Fruit fly (Drosophila melanogaster) whole organism, embryonic: ENCODE measurements around the gene spg.

ENCODE experiments used
- ATbp ChIP-seq: fragments of 200-800 bp; sonication (Bioruptor generic); optimal IDR thresholded peaks from 2 replicates; lab custom pipeline; 2017; ENCODE audit warnings: missing biosample characterization, mild to moderate bottlenecking, missing genetic modification characterization, missing genetic modification reagents
- Atf3 ChIP-seq: fragments of 200-800 bp; sonication (Bioruptor generic); optimal IDR thresholded peaks from 3 replicates; lab custom pipeline; 2016; ENCODE audit warnings: missing biosample characterization, missing genetic modification characterization
- Atf6 ChIP-seq: fragments of 200-800 bp; sonication (Bioruptor generic); IDR thresholded peaks from 2 replicates; pipeline ENCODE4 v1.3.6; 2022; ENCODE audit warnings: missing biosample characterization, missing genetic modification characterization
- Blimp-1 ChIP-seq: fragments of 200-800 bp; sonication (Bioruptor generic); optimal IDR thresholded peaks from 3 replicates; lab custom pipeline; 2018; ENCODE audit warnings: missing biosample characterization, missing genetic modification characterization, mild to moderate bottlenecking, moderate library complexity, missing genetic modification reagents
- BtbVII ChIP-seq: fragments of 200-800 bp; sonication (Bioruptor generic); optimal IDR thresholded peaks from 3 replicates; lab custom pipeline; 2017; ENCODE audit warnings: missing biosample characterization, mild to moderate bottlenecking, missing genetic modification characterization
- CG10565 ChIP-seq: fragments of 200-800 bp; sonication (Bioruptor generic); optimal IDR thresholded peaks from 3 replicates; lab custom pipeline; 2016; ENCODE audit warnings: missing biosample characterization, mild to moderate bottlenecking, missing genetic modification characterization
- CG11695 ChIP-seq: fragments of 200-800 bp; sonication (Bioruptor generic); IDR thresholded peaks from 3 replicates; pipeline ENCODE4 v1.3.6; 2022; ENCODE audit warnings: missing biosample characterization, missing genetic modification characterization
- CG12071 ChIP-seq: fragments of 200-800 bp; sonication (Bioruptor generic); optimal IDR thresholded peaks from 3 replicates; lab custom pipeline; 2018; ENCODE audit warnings: missing biosample characterization, mild to moderate bottlenecking, missing genetic modification characterization
- CG12391 ChIP-seq: fragments of 200-800 bp; sonication (Bioruptor generic); optimal IDR thresholded peaks from 3 replicates; lab custom pipeline; 2018; ENCODE audit warnings: missing biosample characterization, mild to moderate bottlenecking, missing genetic modification characterization, moderate library complexity
- CG15011 ChIP-seq: fragments of 200-800 bp; sonication (Bioruptor generic); optimal IDR thresholded peaks from 3 replicates; lab custom pipeline; 2018; ENCODE audit warnings: missing biosample characterization, mild to moderate bottlenecking, missing genetic modification characterization
- CG2129 ChIP-seq: fragments of 200-800 bp; sonication (Bioruptor generic); IDR thresholded peaks from 2 replicates; pipeline ENCODE4 v1.3.6; 2022; ENCODE audit warnings: missing biosample characterization, missing genetic modification characterization; ENCODE audit not compliant: partially characterized antibody
- CG2712 ChIP-seq: fragments of 200-800 bp; optimal IDR thresholded peaks from 3 replicates; lab custom pipeline; 2019; ENCODE audit warnings: missing biosample characterization, mild to moderate bottlenecking, missing genetic modification characterization, moderate library complexity
- CG2875 ChIP-seq: fragments of 200-800 bp; sonication (Bioruptor generic); optimal IDR thresholded peaks from 2 replicates; lab custom pipeline; 2017; ENCODE audit warnings: missing biosample characterization, mild to moderate bottlenecking, missing genetic modification characterization, missing genetic modification reagents
- CG4360 ChIP-seq: fragments of 200-800 bp; sonication (Bioruptor generic); IDR thresholded peaks from 2 replicates; pipeline ENCODE4 v1.3.6; 2022; ENCODE audit warnings: missing biosample characterization, missing genetic modification characterization
- CG6689 ChIP-seq: fragments of 200-800 bp; sonication (Bioruptor generic); IDR thresholded peaks from 2 replicates; pipeline ENCODE4 v1.3.6; 2022; ENCODE audit warnings: missing biosample characterization, missing genetic modification characterization
- CG7963 ChIP-seq: fragments of 200-800 bp; sonication (Bioruptor generic); IDR thresholded peaks from 3 replicates; pipeline ENCODE4 v1.3.6; 2022; ENCODE audit warnings: missing biosample characterization, missing genetic modification characterization; ENCODE audit not compliant: partially characterized antibody
- CG8478 ChIP-seq: fragments of >200 bp; optimal IDR thresholded peaks from 2 replicates; lab custom pipeline; 2018
- CG9609 ChIP-seq: fragments of 200-800 bp; sonication (Bioruptor generic); optimal IDR thresholded peaks from 3 replicates; lab custom pipeline; 2016; ENCODE audit warnings: missing biosample characterization, missing genetic modification characterization
- CkIIα-i1 ChIP-seq: fragments of 200-800 bp; sonication (Bioruptor generic); IDR thresholded peaks from 2 replicates; pipeline ENCODE4 v1.3.6; 2022; ENCODE audit warnings: missing biosample characterization, missing genetic modification characterization
- D ChIP-seq, 2 experiments: fragments of 200-800 bp in 1 of 2; fragments of >200 bp in 1 of 2; sonication (Bioruptor generic) in 1 of 2; optimal IDR thresholded peaks; 2 replicates in 1 of 2; 3 replicates in 1 of 2; lab custom pipeline; 2017; ENCODE audit warnings: mild to moderate bottlenecking in 1 of 2, missing biosample characterization in 1 of 2, missing genetic modification characterization in 1 of 2, missing genetic modification reagents in 1 of 2
- D19A ChIP-seq: fragments of 200-800 bp; optimal IDR thresholded peaks from 3 replicates; lab custom pipeline; 2019; ENCODE audit warnings: missing biosample characterization, mild to moderate bottlenecking, missing genetic modification characterization, moderate library complexity
- Dek ChIP-seq: fragments of 200-800 bp; sonication (Bioruptor generic); optimal IDR thresholded peaks from 3 replicates; lab custom pipeline; 2019; ENCODE audit warnings: missing biosample characterization, mild to moderate bottlenecking, missing genetic modification characterization, moderate library complexity
- Doc2 ChIP-seq: fragments of 200-800 bp; sonication (Bioruptor generic); IDR thresholded peaks from 2 replicates; pipeline ENCODE4 v1.3.6; 2022; ENCODE audit warnings: missing biosample characterization, missing genetic modification characterization
- Doc3 ChIP-seq: fragments of 200-800 bp; sonication (Bioruptor generic); IDR thresholded peaks from 3 replicates; pipeline ENCODE4 v1.3.6; 2022; ENCODE audit warnings: missing biosample characterization, missing genetic modification characterization; ENCODE audit not compliant: partially characterized antibody
- GATAe ChIP-seq: fragments of 200-800 bp; sonication (Bioruptor generic); conservative IDR thresholded peaks from 2 replicates; pipeline ENCODE4 v1.3.6; 2022; ENCODE audit warnings: missing biosample characterization, missing genetic modification characterization
- Gug ChIP-seq: fragments of 200-800 bp; sonication (Bioruptor generic); IDR thresholded peaks from 4 replicates; pipeline ENCODE4 v1.3.6; 2022; ENCODE audit warnings: missing biosample characterization, missing genetic modification characterization
- Mes4 ChIP-seq: fragments of 200-800 bp; sonication (Bioruptor generic); optimal IDR thresholded peaks from 2 replicates; lab custom pipeline; 2016; ENCODE audit warnings: missing biosample characterization, missing genetic modification characterization
- NK7.1 ChIP-seq: fragments of 200-800 bp; sonication (Bioruptor generic); optimal IDR thresholded peaks from 3 replicates; lab custom pipeline; 2016; ENCODE audit warnings: missing biosample characterization, missing genetic modification characterization
- Neu2 ChIP-seq: fragments of 200-800 bp; sonication (Bioruptor generic); optimal IDR thresholded peaks from 3 replicates; lab custom pipeline; 2016; ENCODE audit warnings: missing biosample characterization, missing genetic modification characterization, borderline replicate concordance
- Sry-δ ChIP-seq: fragments of 200-800 bp; sonication (Bioruptor generic); optimal IDR thresholded peaks from 2 replicates; lab custom pipeline; 2016; ENCODE audit warnings: missing biosample characterization, missing genetic modification characterization
- YL-1 ChIP-seq: fragments of 200-800 bp; sonication (Bioruptor generic); optimal IDR thresholded peaks from 3 replicates; lab custom pipeline; 2017; ENCODE audit warnings: missing biosample characterization, mild to moderate bottlenecking, missing genetic modification characterization
- ab ChIP-seq: fragments of 200-800 bp; sonication (Bioruptor generic); optimal IDR thresholded peaks from 2 replicates; lab custom pipeline; 2016; ENCODE audit warnings: missing biosample characterization, missing genetic modification characterization
- bowl ChIP-seq: fragments of 200-800 bp; sonication (Bioruptor generic); IDR thresholded peaks from 2 replicates; pipeline ENCODE4 v1.3.6; 2022; ENCODE audit warnings: missing biosample characterization, missing genetic modification characterization
- chinmo ChIP-seq: fragments of 200-800 bp; sonication (Bioruptor generic); IDR thresholded peaks from 4 replicates; pipeline ENCODE4 v1.3.6; 2022; ENCODE audit warnings: missing biosample characterization, missing genetic modification characterization; ENCODE audit not compliant: partially characterized antibody
- corto ChIP-seq: fragments of 200-800 bp; sonication (Bioruptor generic); optimal IDR thresholded peaks from 2 replicates; lab custom pipeline; 2016; ENCODE audit warnings: missing biosample characterization, mild to moderate bottlenecking, missing genetic modification characterization, moderate library complexity
- crc ChIP-seq: fragments of 200-800 bp; sonication (Bioruptor generic); optimal IDR thresholded peaks from 2 replicates; lab custom pipeline; 2016; ENCODE audit warnings: missing biosample characterization, missing genetic modification characterization
- crp ChIP-seq, 2 experiments: fragments of 200-800 bp; sonication (Bioruptor generic); optimal IDR thresholded peaks; 2 replicates in 1 of 2; 3 replicates in 1 of 2; lab custom pipeline; 2017; ENCODE audit warnings: missing biosample characterization in 2 of 2, missing genetic modification characterization in 2 of 2, mild to moderate bottlenecking in 1 of 2, moderate library complexity in 1 of 2
- dm ChIP-seq: fragments of 200-800 bp; sonication (Bioruptor generic); optimal IDR thresholded peaks from 3 replicates; lab custom pipeline; 2016; ENCODE audit warnings: missing biosample characterization, missing genetic modification characterization
- knrl ChIP-seq: fragments of 200-800 bp; sonication (Bioruptor generic); IDR thresholded peaks from 3 replicates; pipeline ENCODE4 v1.3.6; 2022; ENCODE audit warnings: missing biosample characterization, missing genetic modification characterization; ENCODE audit not compliant: partially characterized antibody
- lola ChIP-seq, 3 experiments: fragments of >200 bp in 2 of 3; fragments of 200-800 bp in 1 of 3; sonication (Bioruptor generic) in 1 of 3; optimal IDR thresholded peaks; 2 replicates each; lab custom pipeline; 2017 to 2019; ENCODE audit warnings: missing biosample characterization in 3 of 3, missing genetic modification characterization in 3 of 3, mild to moderate bottlenecking in 1 of 3, moderate library complexity in 1 of 3
- lov ChIP-seq, 2 experiments: fragments of 200-800 bp in 1 of 2; fragments of >200 bp in 1 of 2; sonication (Bioruptor generic) in 1 of 2; IDR thresholded peaks in 1 of 2; optimal IDR thresholded peaks in 1 of 2; 2 replicates in 1 of 2; 3 replicates in 1 of 2; pipeline versions ENCODE4 v1.3.6 to Lab custom; 2017 to 2022; ENCODE audit warnings: missing biosample characterization in 1 of 2, missing genetic modification characterization in 1 of 2
- nerfin-2 ChIP-seq: fragments of 200-800 bp; sonication (Bioruptor generic); IDR thresholded peaks from 2 replicates; pipeline ENCODE4 v1.3.6; 2022; ENCODE audit warnings: missing biosample characterization, missing genetic modification characterization; ENCODE audit not compliant: partially characterized antibody
- otp ChIP-seq: fragments of 200-800 bp; sonication (Bioruptor generic); IDR thresholded peaks from 3 replicates; pipeline ENCODE4, ENCODE4 v1.3.6; 2022; ENCODE audit warnings: missing biosample characterization, missing genetic modification characterization
- so ChIP-seq: fragments of 200-800 bp; sonication (Bioruptor generic); IDR thresholded peaks from 3 replicates; pipeline ENCODE4 v1.3.6; 2022; ENCODE audit warnings: missing biosample characterization, missing genetic modification characterization
- stc ChIP-seq: fragments of 200-800 bp; sonication (Bioruptor generic); IDR thresholded peaks from 2 replicates; pipeline ENCODE4 v1.3.6; 2022; ENCODE audit warnings: missing biosample characterization, missing genetic modification characterization
- sug ChIP-seq: fragments of 200-800 bp; optimal IDR thresholded peaks from 2 replicates; lab custom pipeline; 2019; ENCODE audit warnings: missing biosample characterization, mild to moderate bottlenecking, missing genetic modification characterization, moderate library complexity

The spg gene

dm6 chr3R:28843776-28844610 is 1.1 kb upstream of the spg start (continued):
- 0 out of 3 replicates have a peak, but pooled peaks have one; percentile 15 for TF ChIP-seq CG7963
- TF ChIP-seq chinmo (GFP tag; lab: Robert Waterston, UW), result no peak
- no peak for TF ChIP-seq bowl (GFP tag; lab: Robert Waterston, UW)
- peak; percentile 71 for TF ChIP-seq Blimp-1 (GFP tag; lab: Kevin White, UChicago)
- no peak for TF ChIP-seq crc (GFP tag; lab: Kevin White, UChicago)
- TF ChIP-seq CG8478 (lab: Kevin White, UChicago), result no peak
- TF ChIP-seq Atf3 (GFP tag; lab: Kevin White, UChicago), result no peak
- TF ChIP-seq CG2875 (GFP tag; lab: Kevin White, UChicago), result no peak
- no peak for TF ChIP-seq CG9609 (GFP tag; lab: Kevin White, UChicago)
- TF ChIP-seq NK7.1 (GFP tag; lab: Kevin White, UChicago), result no peak
- peak; percentile 72 for TF ChIP-seq CG4360

dm6 chr3R:28845377-28845876 is 357 bp downstream of the spg start:
- TF ChIP-seq dm (GFP tag; lab: Kevin White, UChicago) (no peak), corto (GFP tag; lab: Kevin White, UChicago) (no peak), Sry-δ (no peak), CG15011 (GFP tag; lab: Kevin White, UChicago) (no peak), Dek (tag; lab: Kevin White, UChicago) (no peak), Atf6 (GFP tag; lab: Robert Waterston, UW) (peak; percentile 10; the same call in 1 of the 2 replicates), otp (GFP tag; lab: Robert Waterston, UW) (0 out of 3 replicates have a peak, but pooled peaks have one; percentile 2), Gug (GFP tag; lab: Robert Waterston, UW) (no peak), ab (no peak), stc (GFP tag; lab: Robert Waterston, UW) (peak; percentile 60), CG11695 (GFP tag; lab: Robert Waterston, UW) (0 out of 3 replicates have a peak, but pooled peaks have one; percentile 12), Mes4 (GFP tag; lab: Kevin White, UChicago) (peak; percentile 28), Neu2 (peak; percentile 32), nerfin-2 (no peak), CG6689 (GFP tag; lab: Robert Waterston, UW) (no peak), CG2129 (GFP tag; lab: Robert Waterston, UW) (no peak), CG12391 (tag; lab: Kevin White, UChicago) (no peak), D19A (tag; lab: Kevin White, UChicago) (no peak), sug (tag; lab: Kevin White, UChicago) (no peak), knrl (GFP tag; lab: Robert Waterston, UW) (no peak), Doc2 (GFP tag; lab: Robert Waterston, UW) (no peak), CG10565 (GFP tag; lab: Kevin White, UChicago) (no peak), GATAe (GFP tag; lab: Robert Waterston, UW) (no peak), ATbp (no peak), Doc3 (GFP tag; lab: Robert Waterston, UW) (no peak), so (GFP tag; lab: Robert Waterston, UW) (no peak), crp (GFP tag; optimal IDR thresholded peaks at IDR 0.05; lab: Kevin White, UChicago) (peak in 1 of 2 experiments; percentile 13), CkIIα-i1 (GFP tag; lab: Robert Waterston, UW) (no peak), BtbVII (GFP tag; lab: Kevin White, UChicago) (peak; percentile 4), YL-1 (GFP tag; lab: Kevin White, UChicago) (no peak), lola (GFP tag; optimal IDR thresholded peaks at IDR 0.05; lab: Kevin White, UChicago) (no peak), CG2712 (no peak), CG12071 (GFP tag; lab: Kevin White, UChicago) (no peak), D (optimal IDR thresholded peaks at IDR 0.05; lab: Kevin White, UChicago) (peak; percentile 29), D (GFP tag; optimal IDR thresholded peaks at IDR 0.05; lab: Kevin White, UChicago) (no peak), lov (optimal IDR thresholded peaks at IDR 0.05; lab: Kevin White, UChicago) (no peak), lov (GFP tag; IDR thresholded peaks at IDR 0.05; lab: Robert Waterston, UW) (no peak)
